Fruit fly (Drosophila melanogaster) whole organism, pupa: ENCODE results near the gene santa-maria.

Experiments used
- CG10348 ChIP-seq: fragments of 200-800 bp; sonication (Bioruptor generic); IDR thresholded peaks from 2 replicates; pipeline ENCODE4 v1.3.6; 2022; ENCODE audit warnings: missing biosample characterization, missing genetic modification characterization
- CG12605 ChIP-seq: fragments of 200-800 bp; sonication (Bioruptor generic); IDR thresholded peaks from 2 replicates; pipeline ENCODE4 v1.3.6; 2022; ENCODE audit warnings: missing biosample characterization, missing genetic modification characterization
- CG13204 ChIP-seq: fragments of 200-800 bp; sonication (Bioruptor generic); optimal IDR thresholded peaks from 2 replicates; lab custom pipeline; 2018; ENCODE audit warnings: missing biosample characterization, mild to moderate bottlenecking, missing genetic modification characterization, moderate library complexity
- CG17806 ChIP-seq: fragments of 200-800 bp; sonication (Bioruptor generic); optimal IDR thresholded peaks from 2 replicates; lab custom pipeline; 2018; ENCODE audit warnings: missing biosample characterization, mild to moderate bottlenecking, missing genetic modification characterization, moderate library complexity
- CG8301 ChIP-seq: fragments of 200-800 bp; sonication (Bioruptor generic); optimal IDR thresholded peaks from 2 replicates; lab custom pipeline; 2018; ENCODE audit warnings: missing biosample characterization, mild to moderate bottlenecking, missing genetic modification characterization
- CG9948 ChIP-seq: fragments of 200-800 bp; sonication (Bioruptor generic); optimal IDR thresholded peaks from 2 replicates; lab custom pipeline; 2018; ENCODE audit warnings: missing biosample characterization, mild to moderate bottlenecking, missing genetic modification characterization, moderate library complexity
- D1 ChIP-seq: fragments of 200-800 bp; sonication (Bioruptor generic); optimal IDR thresholded peaks from 2 replicates; lab custom pipeline; 2018; ENCODE audit warnings: missing biosample characterization, mild to moderate bottlenecking, missing genetic modification characterization, moderate library complexity
- EcR ChIP-seq: fragments of 200-800 bp; sonication (Bioruptor generic); optimal IDR thresholded peaks from 3 replicates; lab custom pipeline; 2019; ENCODE audit warnings: missing biosample characterization, missing genetic modification characterization, mild to moderate bottlenecking, moderate library complexity, missing genetic modification reagents
- Pif1A ChIP-seq: fragments of 200-800 bp; sonication (Bioruptor generic); optimal IDR thresholded peaks from 3 replicates; lab custom pipeline; 2016; ENCODE audit warnings: missing biosample characterization, missing genetic modification characterization
- Pif1B ChIP-seq: fragments of 200-800 bp; sonication (Bioruptor generic); optimal IDR thresholded peaks from 3 replicates; lab custom pipeline; 2016; ENCODE audit warnings: missing biosample characterization, missing genetic modification characterization
- Snoo ChIP-seq: fragments of 200-800 bp; sonication (Bioruptor generic); optimal IDR thresholded peaks from 3 replicates; lab custom pipeline; 2017; ENCODE audit warnings: missing biosample characterization, mild to moderate bottlenecking, missing genetic modification characterization, inconsistent platforms
- fd96Ca ChIP-seq: fragments of 200-800 bp; sonication (Bioruptor generic); IDR thresholded peaks from 3 replicates; pipeline ENCODE4 v1.3.6; 2022; ENCODE audit warnings: missing biosample characterization, missing genetic modification characterization
- gl ChIP-seq: fragments of 200-800 bp; sonication (Bioruptor generic); optimal IDR thresholded peaks from 2 replicates; lab custom pipeline; 2018; ENCODE audit warnings: missing biosample characterization, mild to moderate bottlenecking, missing genetic modification characterization
- rn ChIP-seq: fragments of 200-800 bp; sonication (Bioruptor generic); IDR thresholded peaks from 2 replicates; pipeline ENCODE4 v1.3.6; 2022; ENCODE audit warnings: missing biosample characterization, missing genetic modification characterization

DNA sequence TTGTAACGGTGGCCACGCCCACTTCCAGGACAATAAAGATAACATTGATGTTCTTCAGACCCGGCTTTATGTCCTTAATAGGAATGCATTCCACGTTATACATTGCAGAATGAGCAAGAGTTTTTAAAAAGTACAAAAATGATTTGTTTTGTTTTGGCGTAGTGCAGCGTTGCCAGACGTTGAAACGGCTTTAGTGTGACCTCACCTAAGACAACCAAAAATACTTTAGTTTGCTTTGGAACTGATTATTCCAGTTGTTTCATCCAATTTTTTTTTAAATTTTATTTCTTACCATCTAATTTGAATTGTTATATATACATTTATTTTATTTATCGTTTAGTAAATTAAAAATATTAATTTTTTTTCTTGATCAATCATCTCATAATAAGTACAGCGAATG is 41.4 kb downstream of the santa-maria start, which contains the start of gene CG5181:
- TF ChIP-seq CG9948 (no peak), EcR (GFP tag; lab: Kevin White, UChicago) (no peak), Pif1A (no peak), D1 (tag; lab: Kevin White, UChicago) (no peak), CG17806 (tag; lab: Kevin White, UChicago) (no peak), CG10348 (no peak), CG12605 (no peak), gl (no peak), CG8301 (tag; lab: Kevin White, UChicago) (no peak), rn (no peak), Pif1B (GFP tag; lab: Kevin White, UChicago) (no peak), fd96Ca (GFP tag; lab: Robert Waterston, UW) (no peak), CG13204 (no peak), Snoo (tag; lab: Kevin White, UChicago) (no peak)
